Worm (Caenorhabditis elegans) whole organism, young adult: ENCODE results near the gene tdc-1.

Experiments used
- B0336.3 ChIP-seq: fragments of 200-800 bp; sonication (Bioruptor generic); IDR thresholded peaks from 2 replicates; pipeline ENCODE4 v1.3.6; 2022; ENCODE audit warnings: missing genetic modification characterization, missing compliant biosample characterization
- F22D6.2 ChIP-seq: sonication (generic microtip); optimal IDR thresholded peaks from 2 replicates; lab custom pipeline; 2016; ENCODE audit warnings: mild to moderate bottlenecking, missing genetic modification characterization, missing compliant biosample characterization
- F23B12.7 ChIP-seq: sonication (generic microtip); optimal IDR thresholded peaks from 2 replicates; lab custom pipeline; 2017; ENCODE audit warnings: missing genetic modification characterization, mild to moderate bottlenecking, missing compliant biosample characterization, antibody characterized with exemption, moderate library complexity; ENCODE audit not compliant: insufficient read depth
- K11D2.4 ChIP-seq: fragments of 200-800 bp; sonication (Bioruptor generic); IDR thresholded peaks from 2 replicates; pipeline ENCODE4 v1.3.6; 2022; ENCODE audit warnings: missing genetic modification reagents, missing genetic modification characterization, missing compliant biosample characterization
- K12H6.12 ChIP-seq: fragments of 200-800 bp; sonication (Bioruptor generic); optimal IDR thresholded peaks from 2 replicates; lab custom pipeline; 2018; ENCODE audit warnings: mild to moderate bottlenecking, missing genetic modification characterization, missing compliant biosample characterization
- Y56A3A.18 ChIP-seq: fragments of 200-800 bp; sonication (Bioruptor generic); IDR thresholded peaks from 2 replicates; pipeline ENCODE4 v1.3.6; 2022; ENCODE audit warnings: missing genetic modification reagents, missing genetic modification characterization, missing compliant biosample characterization
- ZK185.1 ChIP-seq: sonication (generic microtip); optimal IDR thresholded peaks from 2 replicates; lab custom pipeline; 2016; ENCODE audit warnings: mild to moderate bottlenecking, missing genetic modification characterization, missing compliant biosample characterization; ENCODE audit not compliant: poor library complexity, severe bottlenecking
- ama-1 ChIP-seq, 3 experiments: fragments of 150-350 bp in 1 of 3; sonication (generic microtip) in 2 of 3; optimal IDR thresholded peaks; 2 replicates each; lab custom pipeline; 2014 to 2018; ENCODE audit warnings: missing biosample characterization in 2 of 3, missing genetic modification characterization in 2 of 3, missing genetic modification reagents in 2 of 3
- aptf-3 ChIP-seq: fragments of 200-800 bp; sonication (Bioruptor generic); IDR thresholded peaks from 2 replicates; pipeline ENCODE4 v1.3.6; 2022; ENCODE audit warnings: missing genetic modification characterization, missing compliant biosample characterization
- athp-1 ChIP-seq: sonication (generic microtip); optimal IDR thresholded peaks from 2 replicates; lab custom pipeline; 2017; ENCODE audit warnings: mild to moderate bottlenecking, missing genetic modification characterization, missing compliant biosample characterization
- attf-5 ChIP-seq: fragments of 200-800 bp; sonication (Bioruptor generic); optimal IDR thresholded peaks from 2 replicates; lab custom pipeline; 2018; ENCODE audit warnings: mild to moderate bottlenecking, missing genetic modification characterization, missing compliant biosample characterization
- bed-2 ChIP-seq: fragments of 200-800 bp; sonication (Bioruptor generic); IDR thresholded peaks from 2 replicates; pipeline ENCODE4 v1.3.6; 2022; ENCODE audit warnings: missing genetic modification reagents, missing genetic modification characterization, missing compliant biosample characterization
- cebp-2 ChIP-seq: fragments of 200-800 bp; sonication (Bioruptor generic); IDR thresholded peaks from 2 replicates; pipeline ENCODE4 v1.3.6; 2022; ENCODE audit warnings: missing genetic modification characterization, missing compliant biosample characterization
- ceh-27 ChIP-seq: fragments of 200-800 bp; sonication (Bioruptor generic); optimal IDR thresholded peaks from 2 replicates; lab custom pipeline; 2018; ENCODE audit warnings: mild to moderate bottlenecking, missing genetic modification characterization, moderate library complexity, missing compliant biosample characterization
- ceh-79 ChIP-seq: sonication (generic microtip); optimal IDR thresholded peaks from 2 replicates; lab custom pipeline; 2017; ENCODE audit warnings: mild to moderate bottlenecking, missing genetic modification characterization, missing compliant biosample characterization
- die-1 ChIP-seq: sonication (generic microtip); optimal IDR thresholded peaks from 2 replicates; lab custom pipeline; 2016; ENCODE audit warnings: missing genotype, mild to moderate bottlenecking, missing genetic modification characterization, missing compliant biosample characterization
- egl-18 ChIP-seq: fragments of 200-800 bp; sonication (Bioruptor generic); IDR thresholded peaks from 2 replicates; pipeline ENCODE4 v1.3.6; 2022; ENCODE audit warnings: missing genetic modification reagents, missing genetic modification characterization, missing compliant biosample characterization
- egrh-3 ChIP-seq: fragments of 200-800 bp; sonication (Bioruptor generic); IDR thresholded peaks from 2 replicates; pipeline ENCODE4 v1.3.6; 2022; ENCODE audit warnings: missing genetic modification reagents, missing genetic modification characterization, missing compliant biosample characterization
- ekl-4 ChIP-seq: fragments of 200-800 bp; sonication (Bioruptor generic); IDR thresholded peaks from 2 replicates; pipeline ENCODE4 v1.3.6; 2022; ENCODE audit warnings: missing genetic modification reagents, missing genetic modification characterization, missing compliant biosample characterization
- ets-4 ChIP-seq: fragments of 200-800 bp; sonication (Bioruptor generic); optimal IDR thresholded peaks from 2 replicates; lab custom pipeline; 2018; ENCODE audit warnings: mild to moderate bottlenecking, missing genetic modification characterization, missing compliant biosample characterization
- gei-17 ChIP-seq: fragments of 200-800 bp; sonication (Bioruptor generic); optimal IDR thresholded peaks from 2 replicates; lab custom pipeline; 2018; ENCODE audit warnings: mild to moderate bottlenecking, missing genetic modification characterization, missing compliant biosample characterization
- hmg-1.2 ChIP-seq: fragments of 200-800 bp; sonication (Bioruptor generic); IDR thresholded peaks from 2 replicates; pipeline ENCODE4 v1.3.6; 2022; ENCODE audit warnings: missing genetic modification reagents, missing genetic modification characterization, missing compliant biosample characterization
- hrde-1 ChIP-seq: sonication (generic microtip); optimal IDR thresholded peaks from 2 replicates; lab custom pipeline; 2016; ENCODE audit warnings: missing genetic modification characterization, mild to moderate bottlenecking, missing compliant biosample characterization, moderate library complexity, missing genotype, missing genetic modification reagents, borderline replicate concordance
- hsf-1 ChIP-seq: fragments of 200-800 bp; sonication (Bioruptor generic); IDR thresholded peaks from 2 replicates; pipeline ENCODE4 v1.3.6; 2022; ENCODE audit warnings: missing genetic modification reagents, missing genetic modification characterization, missing compliant biosample characterization
- lag-1 ChIP-seq: fragments of 200-800 bp; sonication (Bioruptor generic); IDR thresholded peaks from 2 replicates; pipeline ENCODE4 v1.3.6; 2022; ENCODE audit warnings: missing genetic modification reagents, missing genetic modification characterization, missing compliant biosample characterization
- lin-54 ChIP-seq: fragments of 200-800 bp; sonication (Bioruptor generic); optimal IDR thresholded peaks from 2 replicates; lab custom pipeline; 2018; ENCODE audit warnings: mild to moderate bottlenecking, missing genetic modification characterization, missing compliant biosample characterization
- lsy-27 ChIP-seq: sonication (generic microtip); optimal IDR thresholded peaks from 2 replicates; lab custom pipeline; 2017; ENCODE audit warnings: missing genetic modification characterization, mild to moderate bottlenecking, missing compliant biosample characterization, antibody characterized with exemption, missing genotype, borderline replicate concordance; ENCODE audit not compliant: insufficient read depth
- madf-3 ChIP-seq: fragments of 200-800 bp; sonication (Bioruptor generic); IDR thresholded peaks from 2 replicates; pipeline ENCODE4 v1.3.6; 2022; ENCODE audit warnings: missing genetic modification reagents, missing genetic modification characterization, missing compliant biosample characterization
- mcd-1 ChIP-seq: fragments of 200-800 bp; sonication (Bioruptor generic); IDR thresholded peaks from 2 replicates; pipeline ENCODE4 v1.3.6; 2022; ENCODE audit warnings: missing genetic modification reagents, missing genetic modification characterization, missing compliant biosample characterization
- mel-28 ChIP-seq: sonication (generic microtip); optimal IDR thresholded peaks from 2 replicates; lab custom pipeline; 2016; ENCODE audit warnings: borderline replicate concordance, mild to moderate bottlenecking, missing genetic modification characterization, missing compliant biosample characterization
- nhr-120 ChIP-seq: fragments of 200-800 bp; sonication (Bioruptor generic); IDR thresholded peaks from 2 replicates; pipeline ENCODE4 v1.3.6; 2022; ENCODE audit warnings: missing genetic modification characterization, missing compliant biosample characterization
- nhr-80 ChIP-seq: sonication (generic microtip); optimal IDR thresholded peaks from 2 replicates; lab custom pipeline; 2016; ENCODE audit warnings: missing genetic modification characterization, missing compliant biosample characterization
- pha-4 ChIP-seq: fragments of 150-350 bp; sonication (generic microtip); optimal IDR thresholded peaks from 2 replicates; lab custom pipeline; 2014; ENCODE audit warnings: missing biosample characterization, missing genetic modification reagents, missing genetic modification characterization
- rec-8 ChIP-seq, 2 experiments: sonication (generic microtip); optimal IDR thresholded peaks; 2 replicates each; lab custom pipeline; 2016; ENCODE audit warnings: mild to moderate bottlenecking in 2 of 2, missing genetic modification characterization in 2 of 2, missing genetic modification reagents in 2 of 2, missing genotype in 2 of 2, missing biosample characterization in 1 of 2, missing compliant biosample characterization in 1 of 2, moderate library complexity in 1 of 2
- rpc-1 ChIP-seq, 2 experiments: fragments of 150-350 bp in 1 of 2; sonication (generic microtip) in 1 of 2; optimal IDR thresholded peaks; 2 replicates each; lab custom pipeline; 2014 to 2018; ENCODE audit warnings: missing biosample characterization in 1 of 2, missing genetic modification characterization in 1 of 2, missing genetic modification reagents in 1 of 2, missing genotype in 1 of 2
- sea-2 ChIP-seq: fragments of 200-800 bp; sonication (Bioruptor generic); IDR thresholded peaks from 2 replicates; pipeline ENCODE4 v1.3.6; 2022; ENCODE audit warnings: missing genetic modification characterization, missing compliant biosample characterization
- snpc-3.4 ChIP-seq: sonication (generic microtip); optimal IDR thresholded peaks from 2 replicates; lab custom pipeline; 2017; ENCODE audit warnings: missing genetic modification characterization, mild to moderate bottlenecking, missing compliant biosample characterization, antibody characterized with exemption, moderate library complexity, missing genotype, missing genetic modification reagents
- tbx-9 ChIP-seq: sonication (generic microtip); optimal IDR thresholded peaks from 2 replicates; lab custom pipeline; 2016; ENCODE audit warnings: borderline replicate concordance, missing genetic modification characterization, inconsistent platforms, missing compliant biosample characterization
- xnd-1 ChIP-seq: sonication (generic microtip); optimal IDR thresholded peaks from 2 replicates; lab custom pipeline; 2016; ENCODE audit warnings: missing genotype, missing genetic modification reagents, missing genetic modification characterization, missing compliant biosample characterization
- zfh-2 ChIP-seq: fragments of 200-800 bp; sonication (Bioruptor generic); conservative IDR thresholded peaks from 2 replicates; pipeline ENCODE4 v1.3.6; 2022; ENCODE audit warnings: missing genetic modification reagents, missing genetic modification characterization, missing compliant biosample characterization
- ztf-26 ChIP-seq: sonication (generic microtip); optimal IDR thresholded peaks from 2 replicates; lab custom pipeline; 2017; ENCODE audit warnings: missing genetic modification characterization, missing compliant biosample characterization

tdc-1 gene

DNA sequence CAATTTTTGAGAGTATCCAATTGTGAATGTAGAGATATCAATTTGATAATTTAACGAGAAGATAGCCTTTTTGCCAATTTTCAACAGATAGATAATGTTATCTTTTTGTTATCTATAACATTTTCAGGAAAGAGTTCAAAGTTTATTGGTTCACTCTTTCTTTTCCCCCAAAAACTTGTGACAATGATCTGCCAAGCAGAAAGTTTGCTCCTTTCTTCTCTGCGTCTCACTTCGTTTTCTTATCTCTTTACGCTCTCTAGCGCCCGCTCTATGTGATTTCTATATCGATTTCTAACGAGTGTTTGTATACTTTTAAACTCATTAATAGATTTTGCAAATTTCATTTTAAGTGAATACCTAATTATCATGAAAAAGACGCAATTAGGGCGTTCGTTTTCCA, 43.9 kb upstream of the tdc-1 start (continued):
- TF ChIP-seq ceh-27 (GFP tag; lab: Kevin White, UChicago), result no peak
- peak; percentile 13 for TF ChIP-seq lin-54 (GFP tag; lab: Kevin White, UChicago)
- no peak for TF ChIP-seq sea-2
- TF ChIP-seq Y56A3A.18 (GFP tag; lab: Robert Waterston, UW), result no peak
- TF ChIP-seq tbx-9, result no peak
- TF ChIP-seq hmg-1.2 (GFP tag; lab: Robert Waterston, UW), result peak; percentile 49; the same call in 1 of the 2 replicates
- no peak for TF ChIP-seq ama-1 (optimal IDR thresholded peaks at IDR 0.05; lab: Kevin White, UChicago)
- no peak for TF ChIP-seq ama-1 (GFP tag; optimal IDR thresholded peaks at IDR 0.05; lab: Kevin White, UChicago)

DNA sequence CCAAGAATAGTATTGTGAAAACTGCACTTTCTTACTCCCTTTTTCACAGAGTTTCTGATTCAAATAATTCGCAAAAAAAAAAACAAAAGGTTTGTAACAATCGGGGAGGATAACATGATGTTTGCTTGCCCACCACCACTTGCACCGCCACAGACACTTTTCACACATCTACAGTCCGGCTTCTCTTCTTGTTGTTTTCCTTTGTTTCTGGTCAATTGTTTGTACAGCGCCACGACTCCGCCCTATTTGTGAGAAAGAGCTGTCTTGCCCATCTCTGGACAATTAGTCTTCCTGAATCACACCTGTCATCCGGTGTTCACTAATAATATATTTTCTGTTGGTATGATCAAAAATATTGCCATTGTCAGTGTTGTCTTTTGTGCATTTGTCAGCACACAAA, 39.4 kb upstream of the tdc-1 start, which contains the start of gene M110.9:
Gene M110.9, plus strand, starts transcription at position 301 of the 400 bp plus-strand sequence.
- TF ChIP-seq madf-3 (GFP tag; lab: Robert Waterston, UW) (0 out of 2 replicates have a peak, but pooled peaks have one; percentile 27), aptf-3 (no peak), attf-5 (GFP tag; lab: Kevin White, UChicago) (no peak), F23B12.7 (tag; lab: Kevin White, UChicago) (no peak)

DNA sequence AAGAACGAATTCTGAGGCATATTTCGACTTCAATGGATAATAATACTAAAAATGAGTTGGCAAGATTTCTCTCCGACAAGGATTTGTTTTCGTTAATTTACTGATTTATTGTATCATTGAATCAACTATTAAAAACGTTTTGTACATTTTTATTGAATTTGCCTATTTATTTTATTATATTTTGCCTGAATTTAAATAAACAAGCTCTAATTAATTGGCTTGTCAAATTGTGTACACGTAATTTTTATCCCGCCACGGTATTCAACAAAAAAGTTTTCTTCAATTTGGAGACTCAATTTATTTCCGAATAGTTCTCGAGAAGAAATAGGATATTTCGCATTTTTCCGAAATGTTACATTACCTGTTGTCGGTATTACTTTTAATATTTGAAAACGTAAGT, 37.9 kb upstream of the tdc-1 start, which contains the start of gene M110.7:
Gene M110.7, plus strand, starts transcription at position 301 of the 400 bp plus-strand sequence.
- TF ChIP-seq nhr-120 (no peak), mel-28 (tag; lab: Kevin White, UChicago) (no peak), ztf-26 (tag; lab: Kevin White, UChicago) (no peak), B0336.3 (GFP tag; lab: Robert Waterston, UW) (no peak), mcd-1 (no peak), die-1 (tag; lab: Kevin White, UChicago) (no peak), attf-5 (GFP tag; lab: Kevin White, UChicago) (no peak), ekl-4 (GFP tag; lab: Robert Waterston, UW) (no peak), ama-1 (optimal IDR thresholded peaks at IDR 0.05; lab: Kevin White, UChicago) (no peak), ama-1 (GFP tag; optimal IDR thresholded peaks at IDR 0.05; lab: Kevin White, UChicago) (no peak), ZK185.1 (no peak)

DNA sequence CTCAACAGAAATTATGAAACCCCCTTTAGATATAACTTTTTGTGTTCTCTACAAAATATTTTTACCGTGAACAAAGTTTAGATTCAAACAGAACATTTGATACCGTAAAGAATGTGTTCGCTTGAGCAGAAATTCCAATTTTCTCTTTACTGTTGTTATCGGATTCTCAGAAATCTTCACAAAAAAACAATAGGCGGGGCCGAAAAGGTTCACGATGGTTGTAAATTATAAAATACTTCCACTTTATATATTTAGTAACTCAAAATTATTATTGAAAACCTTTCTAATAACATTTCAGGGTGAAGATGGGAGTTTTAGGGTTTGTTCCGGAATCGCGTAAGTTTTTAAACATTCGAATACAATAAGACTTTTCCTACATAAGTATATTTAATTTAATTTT, 32.2 kb upstream of the tdc-1 start, which contains the start of gene nlp-5:
Gene nlp-5, plus strand, starts transcription at position 301 of the 400 bp plus-strand sequence.
- TF ChIP-seq egrh-3 (no peak), rpc-1 (optimal IDR thresholded peaks at IDR 0.05; lab: Kevin White, UChicago) (no peak), rpc-1 (tag; optimal IDR thresholded peaks at IDR 0.05; lab: Kevin White, UChicago) (no peak), athp-1 (tag; lab: Kevin White, UChicago) (no peak), nhr-80 (tag; lab: Kevin White, UChicago) (no peak), xnd-1 (no peak), tbx-9 (no peak), hsf-1 (GFP tag; lab: Robert Waterston, UW) (no peak), zfh-2 (GFP tag; lab: Robert Waterston, UW) (no peak), ets-4 (GFP tag; lab: Kevin White, UChicago) (no peak), egl-18 (GFP tag; lab: Robert Waterston, UW) (no peak)

DNA sequence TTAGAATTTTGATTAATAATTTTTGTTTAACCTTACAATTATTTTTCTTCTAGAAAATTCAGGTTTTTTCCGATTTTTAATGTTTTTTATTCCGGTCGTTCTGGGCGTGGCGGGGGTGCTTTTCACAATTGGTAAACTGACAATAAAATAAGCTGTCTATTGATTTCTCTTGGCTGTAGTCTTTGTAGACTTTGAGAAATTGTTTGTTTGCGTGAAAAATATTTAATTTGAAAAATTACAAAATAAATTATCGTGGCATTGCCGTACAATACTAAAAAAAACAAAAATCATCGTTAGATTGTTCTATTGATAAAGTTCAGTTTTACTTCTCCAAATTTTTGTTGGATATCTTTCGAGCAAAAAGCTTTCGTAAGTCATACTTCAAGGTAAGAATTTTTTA, 23.9 kb upstream of the tdc-1 start, which contains the start of gene F35C11.3:
Gene F35C11.3, plus strand, starts transcription at position 301 of the 400 bp plus-strand sequence.
- TF ChIP-seq lag-1 (GFP tag; lab: Robert Waterston, UW) (no peak), cebp-2 (GFP tag; lab: Robert Waterston, UW) (no peak), ZK185.1 (no peak), hmg-1.2 (GFP tag; lab: Robert Waterston, UW) (no peak), pha-4 (no peak), K11D2.4 (GFP tag; lab: Robert Waterston, UW) (no peak), hrde-1 (tag; lab: Kevin White, UChicago) (no peak), snpc-3.4 (tag; lab: Kevin White, UChicago) (no peak), rec-8 (tag; optimal IDR thresholded peaks at IDR 0.05; lab: Kevin White, UChicago) (no peak), ceh-79 (tag; lab: Kevin White, UChicago) (no peak), bed-2 (GFP tag; lab: Robert Waterston, UW) (no peak), lsy-27 (tag; lab: Kevin White, UChicago) (no peak), F22D6.2 (tag; lab: Kevin White, UChicago) (no peak), hsf-1 (GFP tag; lab: Robert Waterston, UW) (no peak), die-1 (tag; lab: Kevin White, UChicago) (no peak), gei-17 (GFP tag; lab: Kevin White, UChicago) (no peak), K12H6.12 (no peak)
